Fruit fly (Drosophila melanogaster) whole organism, embryonic: ENCODE results near the gene CG14273.

Experiments used
- Adf1 ChIP-seq: fragments of 200-800 bp; sonication (Bioruptor generic); IDR thresholded peaks from 2 replicates; pipeline ENCODE4 v1.3.6; 2022; ENCODE audit warnings: missing biosample characterization, missing genetic modification characterization
- B-H2 ChIP-seq: fragments of 200-800 bp; sonication (Bioruptor generic); optimal IDR thresholded peaks from 2 replicates; lab custom pipeline; 2018; ENCODE audit warnings: missing biosample characterization, mild to moderate bottlenecking, missing genetic modification characterization
- CG10321 ChIP-seq: fragments of 200-800 bp; sonication (Bioruptor generic); IDR thresholded peaks from 2 replicates; pipeline ENCODE4 v1.3.6; 2022; ENCODE audit warnings: missing biosample characterization, missing genetic modification characterization
- CG10959 ChIP-seq: fragments of 200-800 bp; sonication (Bioruptor generic); IDR thresholded peaks from 2 replicates; pipeline ENCODE4 v1.3.6; 2022; ENCODE audit warnings: missing biosample characterization, missing genetic modification characterization
- CG11456 ChIP-seq: fragments of 200-800 bp; sonication (Bioruptor generic); IDR thresholded peaks from 3 replicates; pipeline ENCODE4 v1.3.6; 2022; ENCODE audit warnings: missing biosample characterization, missing genetic modification characterization
- CG13123 ChIP-seq: fragments of 200-800 bp; sonication (Bioruptor generic); optimal IDR thresholded peaks from 2 replicates; lab custom pipeline; 2016; ENCODE audit warnings: missing biosample characterization, missing genetic modification characterization
- CG13894 ChIP-seq: fragments of 200-800 bp; sonication (Bioruptor generic); optimal IDR thresholded peaks from 3 replicates; lab custom pipeline; 2018; ENCODE audit warnings: missing biosample characterization, mild to moderate bottlenecking, missing genetic modification characterization, moderate library complexity
- CG14965 ChIP-seq: fragments of 200-800 bp; sonication (Bioruptor generic); optimal IDR thresholded peaks from 2 replicates; lab custom pipeline; 2016; ENCODE audit warnings: missing biosample characterization, missing genetic modification characterization, borderline replicate concordance
- CG15073 ChIP-seq: fragments of 200-800 bp; sonication (Bioruptor generic); optimal IDR thresholded peaks from 2 replicates; lab custom pipeline; 2016; ENCODE audit warnings: missing biosample characterization, missing genetic modification characterization
- CG30431 ChIP-seq: fragments of 200-800 bp; sonication (Bioruptor generic); optimal IDR thresholded peaks from 2 replicates; lab custom pipeline; 2017; ENCODE audit warnings: missing biosample characterization, missing genetic modification characterization
- CG3065 ChIP-seq: fragments of 200-800 bp; sonication (Bioruptor generic); optimal IDR thresholded peaks from 2 replicates; lab custom pipeline; 2016; ENCODE audit warnings: missing biosample characterization, missing genetic modification characterization
- CG31388 ChIP-seq: fragments of 200-800 bp; sonication (Bioruptor generic); optimal IDR thresholded peaks from 2 replicates; lab custom pipeline; 2016; ENCODE audit warnings: missing biosample characterization, missing genetic modification characterization
- CG31441 ChIP-seq: fragments of 200-800 bp; sonication (Bioruptor generic); IDR thresholded peaks from 2 replicates; pipeline ENCODE4 v1.3.6; 2022; ENCODE audit warnings: missing biosample characterization, missing genetic modification characterization
- CG32772 ChIP-seq: fragments of 200-800 bp; sonication (Bioruptor generic); IDR thresholded peaks from 2 replicates; pipeline ENCODE4 v1.3.6; 2022; ENCODE audit warnings: missing biosample characterization, missing genetic modification characterization
- CG7786 ChIP-seq: fragments of 200-800 bp; sonication (Bioruptor generic); optimal IDR thresholded peaks from 2 replicates; lab custom pipeline; 2016; ENCODE audit warnings: missing biosample characterization, missing genetic modification characterization
- CG8765 ChIP-seq: fragments of 200-800 bp; sonication (Bioruptor generic); IDR thresholded peaks from 2 replicates; pipeline ENCODE4 v1.3.6; 2022; ENCODE audit warnings: missing biosample characterization, missing genetic modification characterization
- CG9215 ChIP-seq: fragments of 200-800 bp; sonication (Bioruptor generic); IDR thresholded peaks from 2 replicates; pipeline ENCODE4 v1.3.6; 2022; ENCODE audit warnings: missing biosample characterization, missing genetic modification characterization
- CG9727 ChIP-seq: fragments of 200-800 bp; sonication (Bioruptor generic); optimal IDR thresholded peaks from 3 replicates; lab custom pipeline; 2017; ENCODE audit warnings: missing biosample characterization, mild to moderate bottlenecking, missing genetic modification characterization
- Dref ChIP-seq: fragments of 200-800 bp; sonication (Bioruptor generic); IDR thresholded peaks from 2 replicates; pipeline ENCODE4 v1.3.6; 2022; ENCODE audit warnings: missing biosample characterization, missing genetic modification characterization
- Elba2 ChIP-seq: fragments of 200-800 bp; sonication (Bioruptor generic); optimal IDR thresholded peaks from 3 replicates; lab custom pipeline; 2016; ENCODE audit warnings: missing biosample characterization, missing genetic modification characterization
- Hey ChIP-seq: fragments of 200-800 bp; sonication (Bioruptor generic); optimal IDR thresholded peaks from 3 replicates; lab custom pipeline; 2018; ENCODE audit warnings: missing biosample characterization, mild to moderate bottlenecking, missing genetic modification characterization
- Med ChIP-seq: fragments of 200-800 bp; sonication (Bioruptor generic); peaks from one replicate; lab custom pipeline; 2016; ENCODE audit warnings: missing biosample characterization, missing genetic modification characterization, mild to moderate bottlenecking, inconsistent platforms, moderate library complexity
- Mrtf ChIP-seq: fragments of 200-800 bp; sonication (Bioruptor generic); IDR thresholded peaks from 3 replicates; pipeline ENCODE4 v1.3.6; 2022; ENCODE audit warnings: missing biosample characterization, missing genetic modification characterization
- PHDP ChIP-seq: fragments of 200-800 bp; sonication (Bioruptor generic); optimal IDR thresholded peaks from 3 replicates; lab custom pipeline; 2018; ENCODE audit warnings: missing biosample characterization, mild to moderate bottlenecking, missing genetic modification characterization, moderate library complexity
- Vsx1 ChIP-seq: fragments of 200-800 bp; sonication (Bioruptor generic); optimal IDR thresholded peaks from 2 replicates; lab custom pipeline; 2017; ENCODE audit warnings: missing biosample characterization, mild to moderate bottlenecking, missing genetic modification characterization, missing genetic modification reagents
- al ChIP-seq: fragments of 200-800 bp; sonication (Bioruptor generic); IDR thresholded peaks from 2 replicates; pipeline ENCODE4 v1.3.6; 2022; ENCODE audit warnings: missing biosample characterization, missing genetic modification characterization
- ap ChIP-seq: fragments of 200-800 bp; sonication (Bioruptor generic); IDR thresholded peaks from 2 replicates; pipeline ENCODE4 v1.3.6; 2022; ENCODE audit warnings: missing biosample characterization, missing genetic modification characterization
- bab2 ChIP-seq: fragments of 200-800 bp; sonication (Bioruptor generic); optimal IDR thresholded peaks from 2 replicates; lab custom pipeline; 2016; ENCODE audit warnings: missing biosample characterization, missing genetic modification characterization
- bowl ChIP-seq: fragments of 200-800 bp; sonication (Bioruptor generic); IDR thresholded peaks from 2 replicates; pipeline ENCODE4 v1.3.6; 2022; ENCODE audit warnings: missing biosample characterization, missing genetic modification characterization
- btn ChIP-seq: fragments of 200-800 bp; sonication (Bioruptor generic); optimal IDR thresholded peaks from 2 replicates; lab custom pipeline; 2016; ENCODE audit warnings: missing biosample characterization, missing genetic modification characterization
- corto ChIP-seq: fragments of 200-800 bp; sonication (Bioruptor generic); optimal IDR thresholded peaks from 2 replicates; lab custom pipeline; 2016; ENCODE audit warnings: missing biosample characterization, mild to moderate bottlenecking, missing genetic modification characterization, moderate library complexity
- dmrt99B ChIP-seq: fragments of 200-800 bp; sonication (Bioruptor generic); optimal IDR thresholded peaks from 2 replicates; lab custom pipeline; 2018; ENCODE audit warnings: missing biosample characterization, mild to moderate bottlenecking, missing genetic modification characterization, moderate library complexity
- dysf ChIP-seq: fragments of 200-800 bp; sonication (Bioruptor generic); IDR thresholded peaks from 3 replicates; pipeline ENCODE4 v1.3.6; 2022; ENCODE audit warnings: missing biosample characterization, missing genetic modification characterization
- exex ChIP-seq: fragments of 200-800 bp; sonication (Bioruptor generic); optimal IDR thresholded peaks from 4 replicates; lab custom pipeline; 2018; ENCODE audit warnings: missing biosample characterization, mild to moderate bottlenecking, missing genetic modification characterization, moderate library complexity
- gt ChIP-seq: fragments of 200-800 bp; sonication (Bioruptor generic); IDR thresholded peaks from 2 replicates; pipeline ENCODE4 v1.3.6; 2022; ENCODE audit warnings: missing biosample characterization, missing genetic modification characterization
- hbn ChIP-seq: fragments of 200-800 bp; sonication (Bioruptor generic); IDR thresholded peaks from 2 replicates; pipeline ENCODE4 v1.3.6; 2022; ENCODE audit warnings: missing biosample characterization, missing genetic modification characterization; ENCODE audit not compliant: partially characterized antibody
- hth ChIP-seq: fragments of >200 bp; optimal IDR thresholded peaks from 2 replicates; lab custom pipeline; 2017; ENCODE audit warnings: inconsistent platforms
- insv ChIP-seq, 2 experiments: fragments of 200-800 bp; sonication (Bioruptor generic); optimal IDR thresholded peaks; 3 replicates each; lab custom pipeline; 2016 to 2018; ENCODE audit warnings: missing biosample characterization in 2 of 2, missing genetic modification characterization in 2 of 2
- jing ChIP-seq: fragments of 200-800 bp; sonication (Bioruptor generic); optimal IDR thresholded peaks from 2 replicates; lab custom pipeline; 2018; ENCODE audit warnings: missing biosample characterization, mild to moderate bottlenecking, missing genetic modification characterization
- mam ChIP-seq: fragments of 200-800 bp; sonication (Bioruptor generic); optimal IDR thresholded peaks from 3 replicates; lab custom pipeline; 2016; ENCODE audit warnings: missing biosample characterization, missing genetic modification characterization
- nom ChIP-seq: fragments of 200-800 bp; sonication (Bioruptor generic); optimal IDR thresholded peaks from 2 replicates; lab custom pipeline; 2017; ENCODE audit warnings: missing biosample characterization, missing genetic modification characterization, mild to moderate bottlenecking, moderate library complexity, missing genetic modification reagents
- odd ChIP-seq: fragments of 200-800 bp; sonication (Bioruptor generic); optimal IDR thresholded peaks from 2 replicates; lab custom pipeline; 2017; ENCODE audit warnings: missing biosample characterization, mild to moderate bottlenecking, missing genetic modification characterization
- rib ChIP-seq: fragments of 200-800 bp; sonication (Bioruptor generic); IDR thresholded peaks from 2 replicates; pipeline ENCODE4 v1.3.6; 2022; ENCODE audit warnings: missing biosample characterization, missing genetic modification characterization
- ro ChIP-seq: fragments of 200-800 bp; sonication (Bioruptor generic); IDR thresholded peaks from 2 replicates; pipeline ENCODE4 v1.3.6; 2022; ENCODE audit warnings: missing biosample characterization, missing genetic modification characterization
- slp2 ChIP-seq: fragments of 200-800 bp; sonication (Bioruptor generic); optimal IDR thresholded peaks from 2 replicates; lab custom pipeline; 2016; ENCODE audit warnings: missing biosample characterization, missing genetic modification characterization
- so ChIP-seq: fragments of 200-800 bp; sonication (Bioruptor generic); IDR thresholded peaks from 3 replicates; pipeline ENCODE4 v1.3.6; 2022; ENCODE audit warnings: missing biosample characterization, missing genetic modification characterization
- sob ChIP-seq: fragments of 200-800 bp; sonication (Bioruptor generic); IDR thresholded peaks from 2 replicates; pipeline ENCODE4 v1.3.6; 2022; ENCODE audit warnings: missing biosample characterization, missing genetic modification characterization
- sug ChIP-seq: fragments of 200-800 bp; optimal IDR thresholded peaks from 2 replicates; lab custom pipeline; 2019; ENCODE audit warnings: missing biosample characterization, mild to moderate bottlenecking, missing genetic modification characterization, moderate library complexity
- zen2 ChIP-seq: fragments of 200-800 bp; sonication (Bioruptor generic); IDR thresholded peaks from 3 replicates; pipeline ENCODE4 v1.3.6; 2022; ENCODE audit warnings: missing biosample characterization, missing genetic modification characterization; ENCODE audit not compliant: partially characterized antibody

CG14273 gene

dm6 chr2L:8362955-8363285, 20.4 kb downstream of the CG14273 start:
- TF ChIP-seq sug (tag; lab: Kevin White, UChicago) (peak; percentile 77), Med (GFP tag; lab: Kevin White, UChicago) (peak; percentile 37), exex (peak; percentile 5), insv (GFP tag; optimal IDR thresholded peaks at IDR 0.05; lab: Kevin White, UChicago) (peak in 1 of 2 experiments; percentile 67), CG31441 (GFP tag; lab: Robert Waterston, UW) (no peak), slp2 (GFP tag; lab: Kevin White, UChicago) (no peak), nom (no peak), ro (GFP tag; lab: Robert Waterston, UW) (no peak), Elba2 (GFP tag; lab: Kevin White, UChicago) (peak; percentile 63), CG8765 (GFP tag; lab: Robert Waterston, UW) (0 out of 2 replicates have a peak, but pooled peaks have one; percentile 9), gt (GFP tag; lab: Robert Waterston, UW) (no peak)
- TF ChIP-seq, all 482 proteins: peak for 6

dm6 chr2L:8364006-8364956, 21.8 kb downstream of the CG14273 start, which contains the start of the genes RpS13 and CSN8:
Gene RpS13, minus strand, starts transcription at chr2L:8364662.
Gene CSN8, plus strand, starts transcription at chr2L:8364855.
- TF ChIP-seq Mrtf (GFP tag; lab: Robert Waterston, UW) (no peak), ap (GFP tag; lab: Robert Waterston, UW) (no peak), B-H2 (GFP tag; lab: Kevin White, UChicago) (peak; percentile 14), CG10321 (no peak), mam (GFP tag; lab: Kevin White, UChicago) (no peak), dysf (GFP tag; lab: Robert Waterston, UW) (no peak), al (GFP tag; lab: Robert Waterston, UW) (no peak), CG15073 (no peak), bowl (GFP tag; lab: Robert Waterston, UW) (no peak), CG11456 (GFP tag; lab: Robert Waterston, UW) (no peak), CG7786 (GFP tag; lab: Kevin White, UChicago) (no peak), ro (GFP tag; lab: Robert Waterston, UW) (no peak), nom (peak; percentile 32), CG13894 (tag; lab: Kevin White, UChicago) (peak; percentile 47), CG10959 (no peak), Adf1 (GFP tag; lab: Robert Waterston, UW) (no peak), CG13123 (GFP tag; lab: Kevin White, UChicago) (no peak), dmrt99B (no peak), Hey (tag; lab: Kevin White, UChicago) (no peak), corto (no peak), CG9215 (GFP tag; lab: Robert Waterston, UW) (no peak), jing (GFP tag; lab: Kevin White, UChicago) (no peak), zen2 (peak; percentile 87; the same call in 2 of the 3 replicates), Vsx1 (GFP tag; lab: Kevin White, UChicago) (peak; percentile 46), so (GFP tag; lab: Robert Waterston, UW) (no peak), rib (GFP tag; lab: Robert Waterston, UW) (no peak), PHDP (peak; percentile 23), CG31388 (GFP tag; lab: Kevin White, UChicago) (no peak), btn (GFP tag; lab: Kevin White, UChicago) (no peak), CG3065 (GFP tag; lab: Kevin White, UChicago) (no peak), bab2 (GFP tag; lab: Kevin White, UChicago) (no peak), sob (GFP tag; lab: Robert Waterston, UW) (peak; percentile 54; the same call in 1 of the 2 replicates), odd (no peak), CG32772 (GFP tag; lab: Robert Waterston, UW) (no peak), hth (lab: Kevin White, UChicago) (no peak), CG14965 (GFP tag; lab: Kevin White, UChicago) (no peak), hbn (peak; percentile 93), CG9727 (GFP tag; lab: Kevin White, UChicago) (peak; percentile 31), CG30431 (GFP tag; lab: Kevin White, UChicago) (no peak), Dref (peak; percentile 75)
